Worm (Caenorhabditis elegans) whole organism, midembryonic: ENCODE data around the gene sri-21.

Experiments
- tab-1 ChIP-seq: fragments of 200-800 bp; sonication (Bioruptor generic); IDR thresholded peaks from 2 replicates; pipeline ENCODE4 v1.3.6; 2022; ENCODE audit warnings: missing genetic modification characterization, missing compliant biosample characterization
- ztf-23 ChIP-seq: fragments of 200-800 bp; sonication (Bioruptor generic); IDR thresholded peaks from 2 replicates; pipeline ENCODE4 v1.3.6; 2022; ENCODE audit warnings: missing genetic modification reagents, missing genetic modification characterization, missing compliant biosample characterization

DNA sequence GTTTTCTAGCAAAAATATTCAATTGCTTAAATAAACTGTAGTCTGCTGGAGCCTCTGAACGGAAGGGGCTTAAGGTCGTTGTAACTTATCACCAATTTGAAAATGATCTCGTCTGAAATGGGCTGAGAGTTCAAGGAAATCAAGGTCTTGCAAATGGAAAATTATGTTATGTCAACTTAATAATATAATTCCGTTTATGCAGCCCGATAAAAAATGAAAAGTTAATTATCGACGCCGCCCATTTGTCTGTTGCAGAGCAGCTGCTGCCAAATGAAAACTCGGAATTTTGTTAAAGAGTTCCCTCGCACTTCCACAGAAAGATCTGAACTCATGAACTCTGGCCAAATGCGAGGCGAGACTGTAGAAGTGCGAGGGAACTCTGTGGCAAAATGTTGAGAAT lies 8.5 kb upstream of the sri-21 start, which contains the start of gene srbc-67:
- TF ChIP-seq ztf-23 (GFP tag; lab: Robert Waterston, UW): no peak
- no peak for TF ChIP-seq tab-1 (GFP tag; lab: Robert Waterston, UW)
